Worm (Caenorhabditis elegans): ENCODE results near the gene ets-4.

- no peak for TF ChIP-seq unc-86 (tag; optimal IDR thresholded peaks at IDR 0.05)
- TF ChIP-seq rnt-1 (tag; optimal IDR thresholded peaks at IDR 0.05) = no peak
- no peak for TF ChIP-seq sox-2 (GFP tag; IDR thresholded peaks at IDR 0.05)
- TF ChIP-seq tbx-2 (tag; optimal IDR thresholded peaks at IDR 0.05) = no peak
- TF ChIP-seq ama-1 (optimal IDR thresholded peaks at IDR 0.05) = no peak
- no peak for TF ChIP-seq pag-3 (tag; optimal IDR thresholded peaks at IDR 0.05; ENCODE audit: borderline replicate concordance)
- no peak for TF ChIP-seq ceh-19 (GFP tag; optimal IDR thresholded peaks at IDR 0.05)
- TF ChIP-seq pha-4 (tag; optimal IDR thresholded peaks at IDR 0.05) = no peak
- TF ChIP-seq unc-55 (GFP tag; optimal IDR thresholded peaks at IDR 0.05) = no peak
- TF ChIP-seq pros-1 (tag; optimal IDR thresholded peaks at IDR 0.05) = no peak
These were observed 41.8 kb downstream of the ets-4 start for ce11 chrX:6560495-6560894.
